Worm (Caenorhabditis elegans): ENCODE results near the gene C16A11.4.

DNA sequence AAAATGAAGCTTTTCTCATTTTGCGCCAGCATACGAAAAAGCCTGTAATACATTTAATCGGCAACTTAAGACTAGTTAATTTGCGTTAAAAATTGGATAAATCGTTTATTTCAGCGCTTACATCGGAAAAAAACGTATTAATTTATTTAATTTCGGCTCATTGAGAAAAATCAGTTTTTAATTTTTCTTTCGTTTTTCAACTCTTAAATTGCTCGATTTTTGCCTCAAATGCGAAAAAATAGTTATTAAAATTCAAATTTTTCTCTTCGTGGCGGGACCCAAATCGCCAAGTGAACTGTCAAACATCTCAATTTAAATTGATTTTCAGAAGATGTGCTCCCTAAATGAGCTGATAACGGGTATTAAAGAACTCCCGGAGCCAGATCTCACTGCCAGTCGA is 3.9 kb upstream of the C16A11.4 start, which contains the start of gene C16A11.5:
- TF ChIP-seq nhr-77 (tag; optimal IDR thresholded peaks at IDR 0.05) (no peak), nhr-11 (tag; optimal IDR thresholded peaks at IDR 0.05) (no peak), nhr-237 (tag; optimal IDR thresholded peaks at IDR 0.05) (no peak), elt-3 (tag; optimal IDR thresholded peaks at IDR 0.05) (no peak), R02D3.7 (tag; optimal IDR thresholded peaks at IDR 0.05) (no peak), alr-1 (tag; optimal IDR thresholded peaks at IDR 0.05) (no peak), unc-55 (GFP tag; optimal IDR thresholded peaks at IDR 0.05) (no peak)
